Fruit fly (Drosophila melanogaster) whole organism, wandering third instar larva: ENCODE measurements around the gene CG4972.

ENCODE experiments used
- Abd-B ChIP-seq: fragments of >200 bp; optimal IDR thresholded peaks from 2 replicates; lab custom pipeline; 2017; ENCODE audit warnings: missing biosample characterization, missing genetic modification characterization
- CG32264 ChIP-seq: fragments of 200-800 bp; sonication (Bioruptor generic); optimal IDR thresholded peaks from 2 replicates; lab custom pipeline; 2016; ENCODE audit warnings: missing biosample characterization, missing genetic modification characterization
- CG9705 ChIP-seq: fragments of 200-800 bp; sonication (Bioruptor generic); optimal IDR thresholded peaks from 2 replicates; lab custom pipeline; 2018; ENCODE audit warnings: missing biosample characterization, mild to moderate bottlenecking, missing genetic modification characterization
- Dfd ChIP-seq: fragments of >200 bp; optimal IDR thresholded peaks from 2 replicates; lab custom pipeline; 2017; ENCODE audit warnings: missing biosample characterization, missing genetic modification characterization
- Dif ChIP-seq: fragments of 200-275, 200-300 bp; sonication (Bioruptor generic); optimal IDR thresholded peaks from 2 replicates; lab custom pipeline; 2018; ENCODE audit warnings: missing biosample characterization, missing genetic modification characterization; ENCODE audit not compliant: partially characterized antibody
- GATAd ChIP-seq: sonication (Bioruptor generic); optimal IDR thresholded peaks from 2 replicates; lab custom pipeline; 2016; ENCODE audit warnings: missing biosample characterization, missing genetic modification characterization
- HLH106 ChIP-seq: fragments of 200-800 bp; optimal IDR thresholded peaks from 3 replicates; lab custom pipeline; 2019; ENCODE audit warnings: missing biosample characterization, mild to moderate bottlenecking, missing genetic modification characterization, moderate library complexity
- Hnf4 ChIP-seq: fragments of 200-800 bp; sonication (Bioruptor generic); optimal IDR thresholded peaks from 2 replicates; lab custom pipeline; 2016; ENCODE audit warnings: missing biosample characterization, mild to moderate bottlenecking, missing genetic modification characterization
- Hr78 ChIP-seq: fragments of >200 bp; optimal IDR thresholded peaks from 2 replicates; lab custom pipeline; 2017; ENCODE audit warnings: missing biosample characterization, missing genetic modification characterization
- Hr83 ChIP-seq: fragments of 200-300 bp; sonication (Bioruptor generic); optimal IDR thresholded peaks from 2 replicates; lab custom pipeline; 2016; ENCODE audit warnings: missing biosample characterization, mild to moderate bottlenecking, missing genetic modification characterization, moderate library complexity; ENCODE audit not compliant: poor library complexity, severe bottlenecking
- Jra ChIP-seq: sonication (Bioruptor generic); optimal IDR thresholded peaks from 2 replicates; lab custom pipeline; 2016; ENCODE audit warnings: missing biosample characterization, missing genetic modification characterization
- Mio ChIP-seq: sonication (Bioruptor generic); optimal IDR thresholded peaks from 2 replicates; lab custom pipeline; 2016; ENCODE audit warnings: missing biosample characterization, missing genetic modification characterization
- Myc ChIP-seq: fragments of >200 bp; optimal IDR thresholded peaks from 2 replicates; lab custom pipeline; 2017
- N ChIP-seq: fragments of >200 bp; optimal IDR thresholded peaks from 2 replicates; lab custom pipeline; 2018; ENCODE audit warnings: missing biosample characterization, missing external identifiers, missing genetic modification characterization
- OdsH ChIP-seq: fragments of 200-800 bp; sonication (Bioruptor generic); optimal IDR thresholded peaks from 2 replicates; lab custom pipeline; 2016; ENCODE audit warnings: missing biosample characterization, mild to moderate bottlenecking, missing genetic modification characterization
- Rel ChIP-seq, 2 experiments: fragments of 200-800 bp; sonication (Bioruptor generic) in 1 of 2; optimal IDR thresholded peaks; 2 replicates in 1 of 2; 3 replicates in 1 of 2; lab custom pipeline; 2016 to 2019; ENCODE audit warnings: mild to moderate bottlenecking in 2 of 2, missing biosample characterization in 2 of 2, missing genetic modification characterization in 2 of 2, moderate library complexity in 1 of 2
- Sp1 ChIP-seq: fragments of 200-800 bp; sonication (Bioruptor generic); optimal IDR thresholded peaks from 3 replicates; lab custom pipeline; 2019; ENCODE audit warnings: missing biosample characterization, mild to moderate bottlenecking, missing genetic modification characterization, moderate library complexity
- Vsx2 ChIP-seq: fragments of 200-300, 225-300 bp; sonication (Bioruptor generic); optimal IDR thresholded peaks from 2 replicates; lab custom pipeline; 2018; ENCODE audit warnings: missing biosample characterization, missing genetic modification characterization; ENCODE audit not compliant: partially characterized antibody
- brk ChIP-seq: fragments of 200-800 bp; sonication (Bioruptor generic); optimal IDR thresholded peaks from 2 replicates; lab custom pipeline; 2016; ENCODE audit warnings: missing biosample characterization, mild to moderate bottlenecking, missing genetic modification characterization
- dl ChIP-seq, 2 experiments: fragments of 175-275, 200-275 bp in 1 of 2; fragments of 200-275 bp in 1 of 2; sonication (Bioruptor generic); optimal IDR thresholded peaks; lab custom pipeline; 2018; ENCODE audit warnings: mild to moderate bottlenecking in 2 of 2, missing biosample characterization in 2 of 2, missing genetic modification characterization in 2 of 2, moderate library complexity in 2 of 2; ENCODE audit not compliant: partially characterized antibody in 2 of 2, insufficient read depth in 1 of 2
- dmrt93B ChIP-seq: fragments of 200-800 bp; sonication (Bioruptor generic); optimal IDR thresholded peaks from 2 replicates; lab custom pipeline; 2018; ENCODE audit warnings: missing biosample characterization, mild to moderate bottlenecking, missing genetic modification characterization
- dsf ChIP-seq: sonication (Bioruptor generic); optimal IDR thresholded peaks from 2 replicates; lab custom pipeline; 2016; ENCODE audit warnings: missing biosample characterization, missing genetic modification characterization, borderline replicate concordance
- ey ChIP-seq: fragments of 200-800 bp; sonication (Bioruptor generic); optimal IDR thresholded peaks from 2 replicates; lab custom pipeline; 2016; ENCODE audit warnings: missing biosample characterization, missing genetic modification characterization
- fru ChIP-seq: fragments of 200-800 bp; sonication (Bioruptor generic); optimal IDR thresholded peaks from 3 replicates; lab custom pipeline; 2016; ENCODE audit warnings: missing biosample characterization, mild to moderate bottlenecking, missing genetic modification characterization
- h ChIP-seq: fragments of 200-800 bp; sonication (Bioruptor generic); optimal IDR thresholded peaks from 3 replicates; lab custom pipeline; 2016; ENCODE audit warnings: missing biosample characterization, mild to moderate bottlenecking, missing genetic modification characterization
- jim ChIP-seq: fragments of 175-275, 200-325 bp; sonication (Bioruptor generic); optimal IDR thresholded peaks from 2 replicates; lab custom pipeline; 2016; ENCODE audit warnings: missing biosample characterization, mild to moderate bottlenecking, missing genetic modification characterization
- pan ChIP-seq: fragments of >200 bp; optimal IDR thresholded peaks from 2 replicates; lab custom pipeline; 2017
- psq ChIP-seq: fragments of 200-800 bp; sonication (Bioruptor generic); optimal IDR thresholded peaks from 3 replicates; lab custom pipeline; 2017; ENCODE audit warnings: missing biosample characterization, mild to moderate bottlenecking, missing genetic modification characterization, moderate library complexity
- rgr ChIP-seq: fragments of 200-800 bp; sonication (Bioruptor generic); optimal IDR thresholded peaks from 3 replicates; lab custom pipeline; 2016; ENCODE audit warnings: missing biosample characterization, mild to moderate bottlenecking, missing genetic modification characterization
- sage ChIP-seq: fragments of 200-800 bp; sonication (Bioruptor generic); optimal IDR thresholded peaks from 2 replicates; lab custom pipeline; 2016; ENCODE audit warnings: missing biosample characterization, mild to moderate bottlenecking, missing genetic modification characterization
- sv ChIP-seq: fragments of 200-800 bp; sonication (Bioruptor generic); optimal IDR thresholded peaks from 3 replicates; lab custom pipeline; 2016; ENCODE audit warnings: missing biosample characterization, missing genetic modification characterization
- tai ChIP-seq: sonication (Bioruptor generic); optimal IDR thresholded peaks from 2 replicates; lab custom pipeline; 2016; ENCODE audit warnings: missing biosample characterization, missing genetic modification characterization
- woc ChIP-seq: sonication (Bioruptor generic); optimal IDR thresholded peaks from 2 replicates; lab custom pipeline; 2016; ENCODE audit warnings: missing biosample characterization, mild to moderate bottlenecking, missing genetic modification characterization

The CG4972 gene

DNA sequence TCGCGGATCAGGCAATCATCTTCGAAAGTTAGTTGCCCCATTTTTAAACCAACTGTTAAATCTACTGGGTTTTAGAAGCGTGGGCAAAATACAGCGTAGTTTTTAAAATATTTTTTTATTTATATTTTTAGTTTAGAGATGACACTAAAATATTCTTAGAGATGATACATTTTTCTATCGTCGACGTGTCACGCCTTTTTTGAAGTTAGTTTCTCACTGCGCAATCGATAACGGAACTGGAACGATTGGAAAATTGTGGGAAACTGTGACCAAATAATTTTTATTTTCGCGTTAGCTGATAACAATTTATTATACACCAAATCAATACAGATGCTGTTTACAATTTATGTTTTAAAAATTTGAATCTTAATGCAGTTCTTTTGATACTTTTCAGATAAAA, 35.9 kb upstream of the CG4972 start, which contains the start of gene Utx:
Gene Utx (minus strand): TSS at position 154 of the 400 bp plus-strand sequence.
- TF ChIP-seq woc (GFP tag; lab: Kevin White, UChicago) = peak; percentile 71
- TF ChIP-seq Hr83 (GFP tag; lab: Kevin White, UChicago) = peak; percentile 23
- TF ChIP-seq Rel (GFP tag; optimal IDR thresholded peaks at IDR 0.05; lab: Kevin White, UChicago) = no peak
- TF ChIP-seq Rel (tag; optimal IDR thresholded peaks at IDR 0.05; lab: Kevin White, UChicago) = no peak
- no peak for TF ChIP-seq brk (GFP tag; lab: Kevin White, UChicago)
- TF ChIP-seq Dfd (GFP tag; lab: Kevin White, UChicago) = no peak

DNA sequence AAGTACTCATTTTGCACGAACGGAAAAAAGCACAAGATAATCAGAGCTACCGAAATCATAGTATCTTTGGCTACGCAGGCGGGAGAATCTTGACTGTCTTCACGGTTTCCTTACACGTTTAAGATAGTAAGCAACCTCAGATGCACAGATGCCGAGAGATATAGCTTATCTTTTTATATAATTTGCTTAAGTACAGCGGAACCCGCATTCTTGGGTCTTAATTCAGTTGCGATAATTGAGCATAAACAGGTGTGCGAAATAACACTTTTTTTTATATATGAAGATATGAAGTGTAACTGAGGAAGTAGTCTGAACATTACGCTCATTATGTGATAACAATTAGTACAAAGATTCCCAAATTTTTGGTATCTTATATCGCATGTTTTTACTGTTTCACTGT, 33.8 kb upstream of the CG4972 start, which contains the start of gene CG34043:
Gene CG34043 (minus strand): TSS at position 101 of the 400 bp plus-strand sequence.
- TF ChIP-seq psq (GFP tag; lab: Kevin White, UChicago) (no peak), dl (GFP tag; optimal IDR thresholded peaks at IDR 0.05; lab: Kevin White, UChicago; ENCODE audit: insufficient read depth in 1 of 2, partially characterized antibody in 2 of 2) (no peak), Hr83 (GFP tag; lab: Kevin White, UChicago) (no peak), GATAd (GFP tag; lab: Kevin White, UChicago) (no peak), fru (GFP tag; lab: Kevin White, UChicago) (no peak), Myc (no peak), CG9705 (GFP tag; lab: Kevin White, UChicago) (no peak), dmrt93B (no peak)

DNA sequence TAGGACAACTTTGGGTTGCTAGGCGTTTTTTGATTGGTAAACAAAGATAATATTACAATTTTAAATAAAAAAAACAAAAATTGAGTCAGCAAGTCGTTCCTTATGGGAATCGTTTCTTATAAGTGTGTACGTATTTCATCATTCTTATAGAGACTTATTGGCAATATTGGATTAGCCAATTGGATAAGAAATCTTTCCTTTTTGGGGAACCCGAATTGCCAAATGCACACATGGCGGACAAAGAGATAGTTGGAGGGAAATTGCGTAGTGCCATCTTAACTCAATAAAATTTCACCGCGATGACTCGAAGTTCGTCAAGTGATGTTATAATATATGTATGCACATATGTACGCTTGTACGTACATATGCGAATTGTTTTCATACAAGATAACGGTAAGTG, 23.3 kb upstream of the CG4972 start:
- no peak for TF ChIP-seq CG32264
- no peak for TF ChIP-seq rgr (GFP tag; lab: Kevin White, UChicago)
- no peak for TF ChIP-seq Vsx2 (GFP tag; lab: Kevin White, UChicago)
- no peak for TF ChIP-seq sage (GFP tag; lab: Kevin White, UChicago)
- no peak for TF ChIP-seq Jra (GFP tag; lab: Kevin White, UChicago)
- no peak for TF ChIP-seq fru (GFP tag; lab: Kevin White, UChicago)
- no peak for TF ChIP-seq woc (GFP tag; lab: Kevin White, UChicago)
- TF ChIP-seq Abd-B (GFP tag; lab: Kevin White, UChicago) = no peak
- no peak for TF ChIP-seq jim (GFP tag; lab: Kevin White, UChicago)
- no peak for TF ChIP-seq GATAd (GFP tag; lab: Kevin White, UChicago)
- no peak for TF ChIP-seq Rel (GFP tag; optimal IDR thresholded peaks at IDR 0.05; lab: Kevin White, UChicago)
- no peak for TF ChIP-seq Rel (tag; optimal IDR thresholded peaks at IDR 0.05; lab: Kevin White, UChicago)
- no peak for TF ChIP-seq h
- no peak for TF ChIP-seq ey (GFP tag; lab: Kevin White, UChicago)
- TF ChIP-seq Hr83 (GFP tag; lab: Kevin White, UChicago) = no peak
- no peak for TF ChIP-seq Sp1 (GFP tag; lab: Kevin White, UChicago)
- TF ChIP-seq Hr78 (GFP tag; lab: Kevin White, UChicago) = no peak
- no peak for TF ChIP-seq Hnf4 (GFP tag; lab: Kevin White, UChicago)
- no peak for TF ChIP-seq brk (GFP tag; lab: Kevin White, UChicago)
- no peak for TF ChIP-seq pan (lab: Kevin White, UChicago)

DNA sequence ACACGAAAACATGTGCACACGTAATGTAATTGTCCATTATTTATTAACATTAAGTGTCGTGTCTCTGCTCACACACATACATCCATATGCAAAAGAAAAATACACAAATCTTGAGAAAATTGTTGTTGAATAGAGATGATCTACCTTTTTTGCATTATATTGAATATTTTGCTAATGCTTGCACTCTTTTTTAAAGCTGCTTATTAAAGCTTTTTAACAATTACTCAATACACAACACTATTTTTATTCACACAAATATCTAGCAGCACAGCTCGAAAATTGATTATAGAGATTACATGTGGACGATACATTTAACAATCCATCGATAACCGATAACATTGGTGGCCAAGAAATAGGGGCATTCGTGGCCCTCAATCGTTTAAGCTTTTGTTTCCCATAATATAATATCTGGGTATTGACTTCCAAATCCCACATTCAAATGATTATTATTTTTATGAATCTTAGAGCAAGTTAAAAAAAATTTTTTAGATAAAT, 22.5 kb upstream of the CG4972 start, which contains the start of gene Ufd4:
Gene Ufd4 (minus strand): TSS at position 300 of the 495 bp plus-strand sequence.
- TF ChIP-seq HLH106 (no peak), Hr83 (GFP tag; lab: Kevin White, UChicago) (peak; percentile 70), Hnf4 (GFP tag; lab: Kevin White, UChicago) (no peak), OdsH (peak; percentile 37), tai (GFP tag; lab: Kevin White, UChicago) (no peak), N (GFP tag; lab: Kevin White, UChicago) (no peak), Dfd (GFP tag; lab: Kevin White, UChicago) (no peak), ey (GFP tag; lab: Kevin White, UChicago) (no peak), CG32264 (peak; percentile 36), Hr78 (GFP tag; lab: Kevin White, UChicago) (no peak), dl (GFP tag; optimal IDR thresholded peaks at IDR 0.05; lab: Kevin White, UChicago; ENCODE audit: insufficient read depth in 1 of 2, partially characterized antibody in 2 of 2) (no peak), fru (GFP tag; lab: Kevin White, UChicago) (no peak), Vsx2 (GFP tag; lab: Kevin White, UChicago) (no peak), Abd-B (GFP tag; lab: Kevin White, UChicago) (no peak), sage (GFP tag; lab: Kevin White, UChicago) (no peak), Mio (GFP tag; lab: Kevin White, UChicago) (no peak), psq (GFP tag; lab: Kevin White, UChicago) (no peak), CG9705 (GFP tag; lab: Kevin White, UChicago) (peak; percentile 32), rgr (GFP tag; lab: Kevin White, UChicago) (no peak), sv (GFP tag; lab: Kevin White, UChicago) (peak; percentile 44), pan (lab: Kevin White, UChicago) (no peak), Dif (GFP tag; lab: Kevin White, UChicago) (no peak), dsf (GFP tag; lab: Kevin White, UChicago) (no peak), h (no peak), Rel (GFP tag; optimal IDR thresholded peaks at IDR 0.05; lab: Kevin White, UChicago) (no peak), Rel (tag; optimal IDR thresholded peaks at IDR 0.05; lab: Kevin White, UChicago) (no peak)
- TF ChIP-seq, all 38 proteins: peak for 5
